Fruit fly (Drosophila melanogaster) whole organism, prepupa: ENCODE results near the gene CG33771.

ENCODE experiments used
- CG1621 ChIP-seq: fragments of 200-800 bp; sonication (Bioruptor generic); optimal IDR thresholded peaks from 3 replicates; lab custom pipeline; 2018; ENCODE audit warnings: missing biosample characterization, mild to moderate bottlenecking, missing genetic modification characterization
- Hr38 ChIP-seq: sonication (Bioruptor generic); optimal IDR thresholded peaks from 2 replicates; lab custom pipeline; 2016; ENCODE audit warnings: missing biosample characterization, missing genetic modification characterization
- Hr39 ChIP-seq: fragments of 200-800 bp; sonication (Bioruptor generic); optimal IDR thresholded peaks from 2 replicates; lab custom pipeline; 2016; ENCODE audit warnings: missing biosample characterization, missing genetic modification characterization
- Lpt ChIP-seq: fragments of 200-800 bp; sonication (Bioruptor generic); optimal IDR thresholded peaks from 3 replicates; lab custom pipeline; 2016; ENCODE audit warnings: missing biosample characterization, missing genetic modification characterization

- TF ChIP-seq Lpt (no peak), Hr39 (GFP tag; lab: Kevin White, UChicago) (no peak), Hr38 (GFP tag; lab: Kevin White, UChicago) (no peak), CG1621 (tag; lab: Kevin White, UChicago) (no peak)
These were observed 43.4 kb upstream of the CG33771 start, which contains the start of gene ND-B14.5AL for dm6 chr3L:22605637-22606419.
